Worm (Caenorhabditis elegans) whole organism, young adult: ENCODE measurements around the gene fbxa-64.

Experiments used
- B0035.1 ChIP-seq: sonication (generic microtip); optimal IDR thresholded peaks from 2 replicates; lab custom pipeline; 2016; ENCODE audit warnings: missing genetic modification characterization, mild to moderate bottlenecking, missing compliant biosample characterization, missing genotype, missing genetic modification reagents
- B0261.1 ChIP-seq: sonication (generic microtip); optimal IDR thresholded peaks from 2 replicates; lab custom pipeline; 2016; ENCODE audit warnings: mild to moderate bottlenecking, missing genetic modification characterization, moderate library complexity, missing compliant biosample characterization
- B0336.3 ChIP-seq: fragments of 200-800 bp; sonication (Bioruptor generic); IDR thresholded peaks from 2 replicates; pipeline ENCODE4 v1.3.6; 2022; ENCODE audit warnings: missing genetic modification characterization, missing compliant biosample characterization
- F23B12.7 ChIP-seq: sonication (generic microtip); optimal IDR thresholded peaks from 2 replicates; lab custom pipeline; 2017; ENCODE audit warnings: missing genetic modification characterization, mild to moderate bottlenecking, missing compliant biosample characterization, antibody characterized with exemption, moderate library complexity; ENCODE audit not compliant: insufficient read depth
- F55B11.4 ChIP-seq: sonication (generic microtip); optimal IDR thresholded peaks from 2 replicates; lab custom pipeline; 2016; ENCODE audit warnings: missing compliant biosample characterization, missing genetic modification characterization, borderline replicate concordance; ENCODE audit not compliant: insufficient read depth
- Y56A3A.18 ChIP-seq: fragments of 200-800 bp; sonication (Bioruptor generic); IDR thresholded peaks from 2 replicates; pipeline ENCODE4 v1.3.6; 2022; ENCODE audit warnings: missing genetic modification reagents, missing genetic modification characterization, missing compliant biosample characterization
- aptf-3 ChIP-seq: fragments of 200-800 bp; sonication (Bioruptor generic); IDR thresholded peaks from 2 replicates; pipeline ENCODE4 v1.3.6; 2022; ENCODE audit warnings: missing genetic modification characterization, missing compliant biosample characterization
- bed-2 ChIP-seq: fragments of 200-800 bp; sonication (Bioruptor generic); IDR thresholded peaks from 2 replicates; pipeline ENCODE4 v1.3.6; 2022; ENCODE audit warnings: missing genetic modification reagents, missing genetic modification characterization, missing compliant biosample characterization
- cebp-1 ChIP-seq, 2 experiments: fragments of 200-800 bp in 1 of 2; sonication (Bioruptor generic) in 1 of 2; sonication (generic microtip) in 1 of 2; IDR thresholded peaks in 1 of 2; optimal IDR thresholded peaks in 1 of 2; 2 replicates each; pipeline versions ENCODE4 v1.3.6 to Lab custom; 2017 to 2022; ENCODE audit warnings: missing compliant biosample characterization in 2 of 2, missing genetic modification characterization in 2 of 2, mild to moderate bottlenecking in 1 of 2, missing genetic modification reagents in 1 of 2, moderate library complexity in 1 of 2
- ceh-100 ChIP-seq: fragments of 200-800 bp; sonication (Bioruptor generic); IDR thresholded peaks from 2 replicates; pipeline ENCODE4 v1.3.6; 2022; ENCODE audit warnings: missing genetic modification reagents, missing genetic modification characterization, missing compliant biosample characterization
- ceh-27 ChIP-seq: fragments of 200-800 bp; sonication (Bioruptor generic); optimal IDR thresholded peaks from 2 replicates; lab custom pipeline; 2018; ENCODE audit warnings: mild to moderate bottlenecking, missing genetic modification characterization, moderate library complexity, missing compliant biosample characterization
- chd-7 ChIP-seq: sonication (generic microtip); optimal IDR thresholded peaks from 2 replicates; lab custom pipeline; 2016; ENCODE audit warnings: mild to moderate bottlenecking, missing genetic modification characterization, moderate library complexity, missing compliant biosample characterization
- dpl-1 ChIP-seq: fragments of 150-350 bp; optimal IDR thresholded peaks from 2 replicates; lab custom pipeline; 2014; ENCODE audit warnings: missing biosample characterization, missing genetic modification reagents, missing genetic modification characterization
- him-1 ChIP-seq: sonication (generic microtip); optimal IDR thresholded peaks from 2 replicates; lab custom pipeline; 2016; ENCODE audit warnings: missing genotype, missing genetic modification reagents, missing genetic modification characterization, missing compliant biosample characterization
- hlh-26 ChIP-seq: fragments of 200-800 bp; sonication (Bioruptor generic); conservative IDR thresholded peaks from 2 replicates; pipeline ENCODE4 v1.3.6; 2022; ENCODE audit warnings: missing genetic modification reagents, missing genetic modification characterization, missing compliant biosample characterization
- lag-1 ChIP-seq: fragments of 200-800 bp; sonication (Bioruptor generic); IDR thresholded peaks from 2 replicates; pipeline ENCODE4 v1.3.6; 2022; ENCODE audit warnings: missing genetic modification reagents, missing genetic modification characterization, missing compliant biosample characterization
- lin-35 ChIP-seq, 3 experiments: fragments of 150-350 bp in 2 of 3; sonication (generic microtip) in 1 of 3; optimal IDR thresholded peaks; 2 replicates each; lab custom pipeline; 2014 to 2018; ENCODE audit warnings: missing biosample characterization in 3 of 3, missing genetic modification characterization in 3 of 3, missing genetic modification reagents in 3 of 3
- madf-3 ChIP-seq: fragments of 200-800 bp; sonication (Bioruptor generic); IDR thresholded peaks from 2 replicates; pipeline ENCODE4 v1.3.6; 2022; ENCODE audit warnings: missing genetic modification reagents, missing genetic modification characterization, missing compliant biosample characterization
- madf-8 ChIP-seq: fragments of 200-800 bp; sonication (Bioruptor generic); conservative IDR thresholded peaks from 2 replicates; pipeline ENCODE4 v1.3.6; 2022; ENCODE audit warnings: missing genetic modification reagents, missing genetic modification characterization, missing compliant biosample characterization
- mel-28 ChIP-seq: sonication (generic microtip); optimal IDR thresholded peaks from 2 replicates; lab custom pipeline; 2016; ENCODE audit warnings: borderline replicate concordance, mild to moderate bottlenecking, missing genetic modification characterization, missing compliant biosample characterization
- nfyb-1 ChIP-seq: fragments of 200-800 bp; sonication (Bioruptor generic); IDR thresholded peaks from 2 replicates; pipeline ENCODE4 v1.3.6; 2022; ENCODE audit warnings: missing genetic modification reagents, missing genetic modification characterization, missing compliant biosample characterization
- somi-1 ChIP-seq: fragments of 200-800 bp; sonication (Bioruptor generic); optimal IDR thresholded peaks from 2 replicates; lab custom pipeline; 2018; ENCODE audit warnings: mild to moderate bottlenecking, missing genetic modification characterization, missing compliant biosample characterization
- tbp1 ChIP-seq: fragments of 200-800 bp; sonication (Bioruptor generic); optimal IDR thresholded peaks from 2 replicates; lab custom pipeline; 2018; ENCODE audit warnings: mild to moderate bottlenecking, missing genetic modification characterization, missing compliant biosample characterization
- ztf-3 ChIP-seq: fragments of 200-800 bp; sonication (Bioruptor generic); optimal IDR thresholded peaks from 2 replicates; lab custom pipeline; 2018; ENCODE audit warnings: mild to moderate bottlenecking, missing genetic modification characterization, missing compliant biosample characterization

The fbxa-64 gene

ce11 chrV:3230597-3230996 is 47.4 kb downstream of the fbxa-64 start, which contains the start of gene K08D9.10:
K08D9.10 (plus strand) TSS chrV:3230897.
- TF ChIP-seq lag-1 (GFP tag; lab: Robert Waterston, UW) (no peak), hlh-26 (no peak)
- TF ChIP-seq, all 124 proteins: peak for 0

DNA sequence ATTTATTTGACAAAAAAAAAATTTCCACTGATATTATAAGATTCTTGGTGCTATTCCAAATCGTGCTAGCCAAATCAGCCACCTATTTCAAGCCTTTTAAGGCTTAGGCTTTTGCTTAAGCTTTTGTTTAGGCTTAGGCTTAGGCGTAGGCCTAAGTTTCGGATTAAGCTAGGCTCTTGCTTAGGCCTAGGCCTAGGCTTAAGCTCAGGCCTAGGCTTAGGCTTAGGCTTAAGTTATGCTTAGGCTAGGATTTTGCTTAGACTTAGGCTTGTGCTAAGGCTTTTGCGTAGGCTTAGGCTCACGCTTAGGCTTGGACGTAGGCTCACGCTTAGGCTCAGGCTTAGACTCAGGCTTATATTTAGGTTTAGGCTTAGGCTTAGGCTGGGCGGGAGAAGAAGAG is 47.8 kb downstream of the fbxa-64 start:
- no peak for TF ChIP-seq F55B11.4 (tag; lab: Kevin White, UChicago)
- no peak for TF ChIP-seq lin-35 (GFP tag; optimal IDR thresholded peaks at IDR 0.05; lab: Kevin White, UChicago)
- no peak for TF ChIP-seq madf-3
- no peak for TF ChIP-seq cebp-1 (GFP tag; IDR thresholded peaks at IDR 0.05; lab: Robert Waterston, UW)
- TF ChIP-seq cebp-1 (tag; optimal IDR thresholded peaks at IDR 0.05; lab: Kevin White, UChicago) = no peak

DNA sequence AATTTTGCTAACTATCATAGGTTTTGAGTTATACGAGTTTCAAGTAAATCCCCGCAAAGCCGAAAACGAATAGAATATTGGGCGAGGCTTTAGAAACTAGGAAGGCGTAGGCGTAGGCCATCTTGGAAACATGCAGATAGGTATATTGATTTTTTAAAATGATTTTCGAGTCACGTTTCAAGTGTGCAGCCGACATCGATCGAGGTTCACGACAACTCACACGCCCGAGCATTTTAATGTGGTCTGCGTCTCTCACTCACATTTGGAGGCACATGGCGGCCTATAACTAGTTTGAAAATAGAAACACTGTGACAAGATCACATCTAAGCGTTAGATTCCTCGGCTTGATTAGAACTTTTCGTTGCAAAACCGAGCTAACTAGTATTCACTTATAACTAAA is 50.6 kb downstream of the fbxa-64 start, which contains the start of gene K08D9.2:
TSS of gene K08D9.2 (plus strand) at position 301 of the 400 bp plus-strand sequence.
- no peak for TF ChIP-seq tbp1
- no peak for TF ChIP-seq madf-8 (GFP tag; lab: Robert Waterston, UW)
- TF ChIP-seq nfyb-1 (GFP tag; lab: Robert Waterston, UW) = no peak
- no peak for TF ChIP-seq Y56A3A.18 (GFP tag; lab: Robert Waterston, UW)
- no peak for TF ChIP-seq somi-1 (GFP tag; lab: Kevin White, UChicago)
- TF ChIP-seq ceh-27 (GFP tag; lab: Kevin White, UChicago) = no peak
- no peak for TF ChIP-seq dpl-1 (GFP tag; lab: Kevin White, UChicago)
- TF ChIP-seq him-1 (tag; lab: Kevin White, UChicago) = no peak
- TF ChIP-seq aptf-3 (GFP tag; lab: Robert Waterston, UW) = no peak
- no peak for TF ChIP-seq B0336.3 (GFP tag; lab: Robert Waterston, UW)
- TF ChIP-seq mel-28 (tag; lab: Kevin White, UChicago) = no peak
- no peak for TF ChIP-seq chd-7
- TF ChIP-seq ztf-3 (GFP tag; lab: Kevin White, UChicago) = no peak
- TF ChIP-seq B0261.1 = no peak
- TF ChIP-seq ceh-100 (GFP tag; lab: Robert Waterston, UW) = no peak
- no peak for TF ChIP-seq bed-2 (GFP tag; lab: Robert Waterston, UW)
- no peak for TF ChIP-seq F23B12.7 (tag; lab: Kevin White, UChicago)
- no peak for TF ChIP-seq B0035.1 (tag; lab: Kevin White, UChicago)
